Worm (Caenorhabditis elegans): Measurements from ENCODE around the gene F15E6.10.
A peak's percentile ranks its signal among the peaks of the same experiment; 100 is the strongest.

F15E6.10 gene

DNA sequence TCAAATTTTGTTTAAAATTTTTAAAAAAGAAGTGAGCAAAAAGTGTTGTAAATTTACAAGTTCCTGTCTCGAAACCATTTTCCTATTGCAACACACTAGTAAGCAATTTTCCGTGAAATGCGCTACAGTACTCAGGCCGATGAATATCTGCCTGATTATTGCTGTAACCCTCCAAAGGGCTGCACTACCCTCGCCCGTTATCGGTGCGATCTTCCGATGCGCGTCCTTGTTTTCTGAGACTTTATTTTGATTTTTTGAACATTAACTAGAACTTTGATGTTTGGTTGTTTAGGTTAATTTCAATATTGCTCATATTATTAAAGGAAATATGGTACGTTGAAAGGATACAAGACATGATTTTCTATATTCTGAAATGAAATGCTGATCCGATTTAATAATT lies 45.5 kb downstream of the F15E6.10 start:
- TF ChIP-seq fkh-2 (tag; optimal IDR thresholded peaks at IDR 0.05) (no peak), unc-39 (tag; optimal IDR thresholded peaks at IDR 0.05) (no peak), nhr-25 (tag; optimal IDR thresholded peaks at IDR 0.05) (peak; percentile 48), elt-1 (tag; optimal IDR thresholded peaks at IDR 0.05) (peak; percentile 82)
